Fruit fly (Drosophila melanogaster): ENCODE results near the gene Coq4.

DNA sequence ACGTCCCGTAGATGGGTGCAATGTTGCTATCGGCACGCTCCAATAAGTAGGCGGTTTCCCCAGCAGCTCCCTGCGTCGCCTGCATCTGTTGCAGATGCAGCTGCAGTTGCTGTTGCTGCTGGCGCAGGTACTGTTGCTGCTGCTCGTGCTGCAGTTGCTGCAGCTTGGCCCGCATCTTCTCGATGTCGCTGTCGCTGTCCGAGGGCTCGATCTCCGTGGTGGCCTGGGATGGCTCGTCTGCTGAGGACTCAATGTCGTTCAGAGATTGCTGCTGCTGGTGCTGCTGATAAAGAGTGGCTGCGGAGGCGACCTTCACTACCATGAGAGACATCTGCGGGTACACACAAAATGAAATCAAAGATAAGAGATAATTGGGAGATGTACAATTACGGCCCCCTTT, 51.4 kb downstream of the Coq4 start:
- TF ChIP-seq usp (GFP tag; optimal IDR thresholded peaks at IDR 0.05) (no peak), Myc (optimal IDR thresholded peaks at IDR 0.05) (no peak), Mio (GFP tag; optimal IDR thresholded peaks at IDR 0.05) (no peak), Jra (GFP tag; optimal IDR thresholded peaks at IDR 0.05) (no peak), psq (GFP tag; optimal IDR thresholded peaks at IDR 0.05) (no peak), OdsH (GFP tag; optimal IDR thresholded peaks at IDR 0.05) (no peak), br (GFP tag; optimal IDR thresholded peaks at IDR 0.05) (no peak), Abd-B (GFP tag; optimal IDR thresholded peaks at IDR 0.05) (no peak), pan (optimal IDR thresholded peaks at IDR 0.05) (no peak), foxo (GFP tag; optimal IDR thresholded peaks at IDR 0.05) (no peak), sage (GFP tag; optimal IDR thresholded peaks at IDR 0.05) (no peak), h (GFP tag; optimal IDR thresholded peaks at IDR 0.05) (no peak)

All from whole organism, wandering third instar larva.